Fruit fly (Drosophila melanogaster) whole organism, wandering third instar larva: ENCODE results near the gene CG42660.

Experiments used
- CG32264 ChIP-seq: fragments of 200-800 bp; sonication (Bioruptor generic); optimal IDR thresholded peaks from 2 replicates; lab custom pipeline; 2016; ENCODE audit warnings: missing biosample characterization, missing genetic modification characterization
- CG9705 ChIP-seq: fragments of 200-800 bp; sonication (Bioruptor generic); optimal IDR thresholded peaks from 2 replicates; lab custom pipeline; 2018; ENCODE audit warnings: missing biosample characterization, mild to moderate bottlenecking, missing genetic modification characterization
- CrebA ChIP-seq: fragments of 200-800 bp; sonication (Bioruptor generic); optimal IDR thresholded peaks from 2 replicates; lab custom pipeline; 2016; ENCODE audit warnings: missing biosample characterization, mild to moderate bottlenecking, missing genetic modification characterization, borderline replicate concordance
- Dfd ChIP-seq: fragments of >200 bp; optimal IDR thresholded peaks from 2 replicates; lab custom pipeline; 2017; ENCODE audit warnings: missing biosample characterization, missing genetic modification characterization
- GATAd ChIP-seq: sonication (Bioruptor generic); optimal IDR thresholded peaks from 2 replicates; lab custom pipeline; 2016; ENCODE audit warnings: missing biosample characterization, missing genetic modification characterization
- HLH106 ChIP-seq: fragments of 200-800 bp; optimal IDR thresholded peaks from 3 replicates; lab custom pipeline; 2019; ENCODE audit warnings: missing biosample characterization, mild to moderate bottlenecking, missing genetic modification characterization, moderate library complexity
- Hnf4 ChIP-seq: fragments of 200-800 bp; sonication (Bioruptor generic); optimal IDR thresholded peaks from 2 replicates; lab custom pipeline; 2016; ENCODE audit warnings: missing biosample characterization, mild to moderate bottlenecking, missing genetic modification characterization
- Hr83 ChIP-seq: fragments of 200-300 bp; sonication (Bioruptor generic); optimal IDR thresholded peaks from 2 replicates; lab custom pipeline; 2016; ENCODE audit warnings: missing biosample characterization, mild to moderate bottlenecking, missing genetic modification characterization, moderate library complexity; ENCODE audit not compliant: poor library complexity, severe bottlenecking
- Mio ChIP-seq: sonication (Bioruptor generic); optimal IDR thresholded peaks from 2 replicates; lab custom pipeline; 2016; ENCODE audit warnings: missing biosample characterization, missing genetic modification characterization
- N ChIP-seq: fragments of >200 bp; optimal IDR thresholded peaks from 2 replicates; lab custom pipeline; 2018; ENCODE audit warnings: missing biosample characterization, missing external identifiers, missing genetic modification characterization
- OdsH ChIP-seq: fragments of 200-800 bp; sonication (Bioruptor generic); optimal IDR thresholded peaks from 2 replicates; lab custom pipeline; 2016; ENCODE audit warnings: missing biosample characterization, mild to moderate bottlenecking, missing genetic modification characterization
- Rel ChIP-seq, 2 experiments: fragments of 200-800 bp; sonication (Bioruptor generic) in 1 of 2; optimal IDR thresholded peaks; 2 replicates in 1 of 2; 3 replicates in 1 of 2; lab custom pipeline; 2016 to 2019; ENCODE audit warnings: mild to moderate bottlenecking in 2 of 2, missing biosample characterization in 2 of 2, missing genetic modification characterization in 2 of 2, moderate library complexity in 1 of 2
- Vsx2 ChIP-seq: fragments of 200-300, 225-300 bp; sonication (Bioruptor generic); optimal IDR thresholded peaks from 2 replicates; lab custom pipeline; 2018; ENCODE audit warnings: missing biosample characterization, missing genetic modification characterization; ENCODE audit not compliant: partially characterized antibody
- br ChIP-seq: fragments of 200-800 bp; sonication (Bioruptor generic); optimal IDR thresholded peaks from 2 replicates; lab custom pipeline; 2016; ENCODE audit warnings: missing biosample characterization, missing genetic modification characterization
- dl ChIP-seq, 2 experiments: fragments of 175-275, 200-275 bp in 1 of 2; fragments of 200-275 bp in 1 of 2; sonication (Bioruptor generic); optimal IDR thresholded peaks; lab custom pipeline; 2018; ENCODE audit warnings: mild to moderate bottlenecking in 2 of 2, missing biosample characterization in 2 of 2, missing genetic modification characterization in 2 of 2, moderate library complexity in 2 of 2; ENCODE audit not compliant: partially characterized antibody in 2 of 2, insufficient read depth in 1 of 2
- dmrt93B ChIP-seq: fragments of 200-800 bp; sonication (Bioruptor generic); optimal IDR thresholded peaks from 2 replicates; lab custom pipeline; 2018; ENCODE audit warnings: missing biosample characterization, mild to moderate bottlenecking, missing genetic modification characterization
- dsf ChIP-seq: sonication (Bioruptor generic); optimal IDR thresholded peaks from 2 replicates; lab custom pipeline; 2016; ENCODE audit warnings: missing biosample characterization, missing genetic modification characterization, borderline replicate concordance
- foxo ChIP-seq, 2 experiments: fragments of 200-800 bp; sonication (Bioruptor generic); optimal IDR thresholded peaks; 2 replicates in 1 of 2; 3 replicates in 1 of 2; lab custom pipeline; 2016 to 2017; ENCODE audit warnings: missing biosample characterization in 2 of 2, missing genetic modification characterization in 2 of 2
- fru ChIP-seq: fragments of 200-800 bp; sonication (Bioruptor generic); optimal IDR thresholded peaks from 3 replicates; lab custom pipeline; 2016; ENCODE audit warnings: missing biosample characterization, mild to moderate bottlenecking, missing genetic modification characterization
- h ChIP-seq: fragments of 200-800 bp; sonication (Bioruptor generic); optimal IDR thresholded peaks from 3 replicates; lab custom pipeline; 2016; ENCODE audit warnings: missing biosample characterization, mild to moderate bottlenecking, missing genetic modification characterization
- lola ChIP-seq: fragments of >200 bp; optimal IDR thresholded peaks from 2 replicates; lab custom pipeline; 2017; ENCODE audit warnings: missing biosample characterization, missing genetic modification characterization
- sage ChIP-seq: fragments of 200-800 bp; sonication (Bioruptor generic); optimal IDR thresholded peaks from 2 replicates; lab custom pipeline; 2016; ENCODE audit warnings: missing biosample characterization, mild to moderate bottlenecking, missing genetic modification characterization
- sv ChIP-seq: fragments of 200-800 bp; sonication (Bioruptor generic); optimal IDR thresholded peaks from 3 replicates; lab custom pipeline; 2016; ENCODE audit warnings: missing biosample characterization, missing genetic modification characterization
- tai ChIP-seq: sonication (Bioruptor generic); optimal IDR thresholded peaks from 2 replicates; lab custom pipeline; 2016; ENCODE audit warnings: missing biosample characterization, missing genetic modification characterization
- usp ChIP-seq: fragments of >200 bp; optimal IDR thresholded peaks from 2 replicates; lab custom pipeline; 2017; ENCODE audit warnings: missing biosample characterization, missing genetic modification characterization
- woc ChIP-seq: sonication (Bioruptor generic); optimal IDR thresholded peaks from 2 replicates; lab custom pipeline; 2016; ENCODE audit warnings: missing biosample characterization, mild to moderate bottlenecking, missing genetic modification characterization

The CG42660 gene

dm6 chr3L:7465209-7465608 lies at the start of gene CG42660, which contains the start of the genes CG42661 and Tsp66A:
CG42660 (plus strand) TSS chr3L:7465509.
CG42661 (plus strand) TSS chr3L:7465509.
Tsp66A (plus strand) TSS chr3L:7465509.
- TF ChIP-seq Dfd (GFP tag; lab: Kevin White, UChicago), result no peak
- TF ChIP-seq foxo (GFP tag; optimal IDR thresholded peaks at IDR 0.05; lab: Kevin White, UChicago), result no peak

dm6 chr3L:7422578-7422977 lies 42.7 kb upstream of the CG42660 start:
- no peak for TF ChIP-seq woc (GFP tag; lab: Kevin White, UChicago)
- TF ChIP-seq tai, result no peak
- TF ChIP-seq Hr83 (GFP tag; lab: Kevin White, UChicago), result no peak
- TF ChIP-seq fru (GFP tag; lab: Kevin White, UChicago), result no peak
- TF ChIP-seq HLH106, result no peak
- no peak for TF ChIP-seq N (GFP tag; lab: Kevin White, UChicago)
- no peak for TF ChIP-seq dmrt93B
- no peak for TF ChIP-seq foxo (GFP tag; optimal IDR thresholded peaks at IDR 0.05; lab: Kevin White, UChicago)
- TF ChIP-seq Mio (GFP tag; lab: Kevin White, UChicago), result no peak
- TF ChIP-seq Hnf4 (GFP tag; lab: Kevin White, UChicago), result no peak
- TF ChIP-seq usp, result no peak
- no peak for TF ChIP-seq sage
- no peak for TF ChIP-seq GATAd (GFP tag; lab: Kevin White, UChicago)
- TF ChIP-seq CrebA (GFP tag; lab: Kevin White, UChicago), result no peak
- TF ChIP-seq CG9705 (GFP tag; lab: Kevin White, UChicago), result no peak
- TF ChIP-seq sv (GFP tag; lab: Kevin White, UChicago), result no peak
- no peak for TF ChIP-seq Vsx2 (GFP tag; lab: Kevin White, UChicago)

dm6 chr3L:7423517-7423916 lies 41.8 kb upstream of the CG42660 start, which contains the start of gene CG42458:
CG42458 (plus strand) TSS chr3L:7423827.
- TF ChIP-seq Hr83 (GFP tag; lab: Kevin White, UChicago) (no peak), woc (GFP tag; lab: Kevin White, UChicago) (no peak), Dfd (GFP tag; lab: Kevin White, UChicago) (no peak), fru (GFP tag; lab: Kevin White, UChicago) (no peak), Hnf4 (GFP tag; lab: Kevin White, UChicago) (no peak), N (GFP tag; lab: Kevin White, UChicago) (no peak), CG32264 (GFP tag; lab: Kevin White, UChicago) (no peak), Mio (GFP tag; lab: Kevin White, UChicago) (no peak)

- TF ChIP-seq h (peak; percentile 4), lola (GFP tag; lab: Kevin White, UChicago) (no peak)
Measured at dm6 chr3L:7432265-7432664, 33.0 kb upstream of the CG42660 start.

- TF ChIP-seq Rel (GFP tag; optimal IDR thresholded peaks at IDR 0.05; lab: Kevin White, UChicago) (no peak), Rel (tag; optimal IDR thresholded peaks at IDR 0.05; lab: Kevin White, UChicago) (peak; percentile 94), br (no peak), dl (GFP tag; optimal IDR thresholded peaks at IDR 0.05; lab: Kevin White, UChicago; ENCODE audit: insufficient read depth in 1 of 2, partially characterized antibody in 2 of 2) (peak in 1 of 2 experiments; percentile 40)
Measured at dm6 chr3L:7432811-7433324, 32.4 kb upstream of the CG42660 start.

- TF ChIP-seq lola (GFP tag; lab: Kevin White, UChicago), result no peak
- TF ChIP-seq foxo (GFP tag; optimal IDR thresholded peaks at IDR 0.05; lab: Kevin White, UChicago), result peak in 1 of 2 experiments; percentile 15
- TF ChIP-seq Hnf4 (GFP tag; lab: Kevin White, UChicago), result no peak
- no peak for TF ChIP-seq HLH106
- TF ChIP-seq Dfd (GFP tag; lab: Kevin White, UChicago), result peak; percentile 21
Measured at dm6 chr3L:7433325-7433827, 31.9 kb upstream of the CG42660 start.

dm6 chr3L:7434198-7434597 lies 31.1 kb upstream of the CG42660 start:
- TF ChIP-seq CG9705 (GFP tag; lab: Kevin White, UChicago), result no peak
- TF ChIP-seq sv (GFP tag; lab: Kevin White, UChicago), result no peak
- no peak for TF ChIP-seq dsf (GFP tag; lab: Kevin White, UChicago)
- TF ChIP-seq OdsH (GFP tag; lab: Kevin White, UChicago), result no peak
- TF ChIP-seq, all 38 proteins: peak for 0
